Worm (Caenorhabditis elegans) whole organism, late embryonic: ENCODE measurements around the gene ZK896.5.

ENCODE experiments used
- C38D4.7 ChIP-seq: fragments of 200-800 bp; sonication (Bioruptor generic); optimal IDR thresholded peaks from 2 replicates; lab custom pipeline; 2018; ENCODE audit warnings: mild to moderate bottlenecking, missing genetic modification characterization, moderate library complexity, missing compliant biosample characterization
- dve-1 ChIP-seq: sonication (generic microtip); optimal IDR thresholded peaks from 2 replicates; lab custom pipeline; 2017; ENCODE audit warnings: antibody characterized with exemption, mild to moderate bottlenecking, missing genetic modification characterization, missing compliant biosample characterization
- ets-4 ChIP-seq: sonication (generic microtip); optimal IDR thresholded peaks from 2 replicates; lab custom pipeline; 2016; ENCODE audit warnings: missing genetic modification characterization, missing compliant biosample characterization
- nhr-11 ChIP-seq: fragments of 150-350 bp; optimal IDR thresholded peaks from 2 replicates; lab custom pipeline; 2014; ENCODE audit warnings: missing biosample characterization, missing genetic modification characterization
- pag-3 ChIP-seq: sonication (generic microtip); optimal IDR thresholded peaks from 2 replicates; lab custom pipeline; 2016; ENCODE audit warnings: missing compliant biosample characterization, missing genetic modification characterization, borderline replicate concordance
- pax-1 ChIP-seq: fragments of 150-350 bp; optimal IDR thresholded peaks from 2 replicates; lab custom pipeline; 2014; ENCODE audit warnings: missing biosample characterization, missing genetic modification characterization
- pqm-1 ChIP-seq: sonication (generic microtip); optimal IDR thresholded peaks from 2 replicates; lab custom pipeline; 2016; ENCODE audit warnings: missing genetic modification characterization, missing compliant biosample characterization
- ref-2 ChIP-seq: sonication (generic microtip); optimal IDR thresholded peaks from 2 replicates; lab custom pipeline; 2016; ENCODE audit warnings: missing genetic modification characterization, missing compliant biosample characterization
- sox-2 ChIP-seq: fragments of 200-800 bp; sonication (Bioruptor generic); IDR thresholded peaks from 2 replicates; pipeline ENCODE4 v1.3.6; 2022; ENCODE audit warnings: missing genetic modification reagents, missing genetic modification characterization, missing compliant biosample characterization
- zip-5 ChIP-seq: sonication (generic microtip); optimal IDR thresholded peaks from 2 replicates; lab custom pipeline; 2016; ENCODE audit warnings: missing genetic modification characterization, missing compliant biosample characterization

ce11 chrIV:12911990-12912389, 32.5 kb upstream of the ZK896.5 start, which contains the start of gene K08D8.5:
- TF ChIP-seq zip-5 (tag; lab: Kevin White, UChicago) (no peak), dve-1 (no peak), pqm-1 (tag; lab: Kevin White, UChicago) (no peak), nhr-11 (tag; lab: Kevin White, UChicago) (no peak), pax-1 (tag; lab: Kevin White, UChicago) (no peak), pag-3 (tag; lab: Kevin White, UChicago) (no peak), sox-2 (GFP tag; lab: Robert Waterston, UW) (no peak), ref-2 (tag; lab: Kevin White, UChicago) (no peak), C38D4.7 (GFP tag; lab: Kevin White, UChicago) (no peak), ets-4 (no peak)
